Worm (Caenorhabditis elegans) whole organism, L1 larva: ENCODE measurements around the gene C53A3.4.

Source experiments
- C04F5.9 ChIP-seq: sonication (generic microtip); optimal IDR thresholded peaks from 2 replicates; lab custom pipeline; 2016; ENCODE audit warnings: missing genetic modification characterization, missing compliant biosample characterization
- C16A3.4 ChIP-seq: fragments of 150-350 bp; optimal IDR thresholded peaks from 2 replicates; lab custom pipeline; 2014; ENCODE audit warnings: missing biosample characterization, missing genetic modification characterization
- C34B4.2 ChIP-seq: sonication (generic microtip); optimal IDR thresholded peaks from 2 replicates; lab custom pipeline; 2017; ENCODE audit warnings: mild to moderate bottlenecking, missing genetic modification characterization, missing compliant biosample characterization
- F16B12.6 ChIP-seq: fragments of 150-350 bp; optimal IDR thresholded peaks from 2 replicates; lab custom pipeline; 2014; ENCODE audit warnings: missing biosample characterization, missing genetic modification characterization
- Y116A8C.19 ChIP-seq: sonication (generic microtip); optimal IDR thresholded peaks from 2 replicates; lab custom pipeline; 2016; ENCODE audit warnings: missing compliant biosample characterization, missing genetic modification characterization, borderline replicate concordance
- alr-1 ChIP-seq: fragments of 200-800 bp; sonication (Bioruptor generic); optimal IDR thresholded peaks from 2 replicates; lab custom pipeline; 2018; ENCODE audit warnings: borderline replicate concordance, mild to moderate bottlenecking, missing genetic modification characterization, missing compliant biosample characterization
- blmp-1 ChIP-seq: fragments of 150-350 bp; optimal IDR thresholded peaks from 2 replicates; lab custom pipeline; 2014; ENCODE audit warnings: missing biosample characterization, missing genetic modification characterization
- ceh-63 ChIP-seq: fragments of 200-800 bp; sonication (Bioruptor generic); optimal IDR thresholded peaks from 2 replicates; lab custom pipeline; 2018; ENCODE audit warnings: mild to moderate bottlenecking, missing genetic modification characterization, missing compliant biosample characterization
- ceh-8 ChIP-seq: fragments of 200-800 bp; sonication (Bioruptor generic); optimal IDR thresholded peaks from 2 replicates; lab custom pipeline; 2018; ENCODE audit warnings: mild to moderate bottlenecking, missing genetic modification characterization, moderate library complexity, missing compliant biosample characterization
- ceh-82 ChIP-seq, 3 experiments: fragments of 150-350 bp in 1 of 3; sonication (generic microtip) in 2 of 3; optimal IDR thresholded peaks; 2 replicates each; lab custom pipeline; 2014 to 2017; ENCODE audit warnings: missing biosample characterization in 3 of 3, missing genetic modification characterization in 3 of 3
- ces-1 ChIP-seq: fragments of 150-350 bp; optimal IDR thresholded peaks from 2 replicates; lab custom pipeline; 2014; ENCODE audit warnings: missing biosample characterization, missing genetic modification reagents, missing genetic modification characterization
- egl-13 ChIP-seq: sonication (generic microtip); optimal IDR thresholded peaks from 2 replicates; lab custom pipeline; 2016; ENCODE audit warnings: missing genotype, missing genetic modification reagents, missing genetic modification characterization, missing compliant biosample characterization
- egl-27 ChIP-seq, 2 experiments: fragments of 150-350 bp in 1 of 2; sonication (generic microtip); optimal IDR thresholded peaks; 3 replicates each; lab custom pipeline; 2017 to 2018; ENCODE audit warnings: missing biosample characterization in 2 of 2, missing genetic modification characterization in 2 of 2, missing genetic modification reagents in 2 of 2
- elt-2 ChIP-seq: sonication (generic microtip); optimal IDR thresholded peaks from 2 replicates; lab custom pipeline; 2016; ENCODE audit warnings: missing genetic modification characterization, mild to moderate bottlenecking, inconsistent platforms, missing compliant biosample characterization, missing genetic modification reagents
- fkh-4 ChIP-seq: sonication (generic microtip); optimal IDR thresholded peaks from 2 replicates; lab custom pipeline; 2016; ENCODE audit warnings: missing compliant biosample characterization, missing genetic modification characterization, borderline replicate concordance
- fkh-8 ChIP-seq: sonication (generic microtip); optimal IDR thresholded peaks from 2 replicates; lab custom pipeline; 2016; ENCODE audit warnings: mild to moderate bottlenecking, missing genetic modification characterization, missing compliant biosample characterization
- hpl-2 ChIP-seq: fragments of 150-350 bp; optimal IDR thresholded peaks from 2 replicates; lab custom pipeline; 2014; ENCODE audit warnings: missing biosample characterization, missing genetic modification reagents, missing genetic modification characterization
- lin-13 ChIP-seq: fragments of 150-350 bp; optimal IDR thresholded peaks from 2 replicates; lab custom pipeline; 2014; ENCODE audit warnings: missing biosample characterization, missing genetic modification reagents, missing genetic modification characterization
- lin-14 ChIP-seq: fragments of 200-800 bp; sonication (Bioruptor generic); optimal IDR thresholded peaks from 2 replicates; lab custom pipeline; 2018; ENCODE audit warnings: mild to moderate bottlenecking, missing genetic modification characterization, moderate library complexity, missing compliant biosample characterization
- lin-15B ChIP-seq: fragments of 150-350 bp; sonication (generic microtip); optimal IDR thresholded peaks from 3 replicates; lab custom pipeline; 2014; ENCODE audit warnings: missing biosample characterization, missing genetic modification characterization
- lin-39 ChIP-seq: fragments of 150-350 bp; optimal IDR thresholded peaks from 2 replicates; lab custom pipeline; 2014; ENCODE audit warnings: missing biosample characterization, missing genetic modification reagents, missing genetic modification characterization
- mdl-1 ChIP-seq, 2 experiments: fragments of 150-350 bp; optimal IDR thresholded peaks; 2 replicates each; lab custom pipeline; 2014 to 2017; ENCODE audit warnings: missing biosample characterization in 2 of 2, missing genetic modification characterization in 2 of 2, inconsistent platforms in 1 of 2
- mef-2 ChIP-seq: fragments of 150-350 bp; optimal IDR thresholded peaks from 2 replicates; lab custom pipeline; 2014; ENCODE audit warnings: missing biosample characterization, missing genetic modification characterization
- mep-1 ChIP-seq: fragments of 150-350 bp; optimal IDR thresholded peaks from 2 replicates; lab custom pipeline; 2014; ENCODE audit warnings: missing biosample characterization, missing genetic modification characterization
- nhr-11 ChIP-seq: fragments of 150-350 bp; optimal IDR thresholded peaks from 2 replicates; lab custom pipeline; 2014; ENCODE audit warnings: missing biosample characterization, missing genetic modification characterization
- nhr-12 ChIP-seq: sonication (generic microtip); optimal IDR thresholded peaks from 2 replicates; lab custom pipeline; 2017; ENCODE audit warnings: missing biosample characterization, missing genetic modification characterization
- nhr-19 ChIP-seq: fragments of 200-800 bp; sonication (Bioruptor generic); conservative IDR thresholded peaks from 2 replicates; pipeline ENCODE4 v1.3.6; 2022; ENCODE audit warnings: missing genetic modification characterization, missing compliant biosample characterization
- nhr-237 ChIP-seq: fragments of 150-350 bp; optimal IDR thresholded peaks from 2 replicates; lab custom pipeline; 2014; ENCODE audit warnings: missing biosample characterization, missing genetic modification characterization
- nhr-28 ChIP-seq: fragments of 150-350 bp; optimal IDR thresholded peaks from 2 replicates; lab custom pipeline; 2014; ENCODE audit warnings: missing biosample characterization, missing genetic modification characterization
- nhr-71 ChIP-seq: sonication (generic microtip); optimal IDR thresholded peaks from 2 replicates; lab custom pipeline; 2016; ENCODE audit warnings: mild to moderate bottlenecking, missing genetic modification characterization, moderate library complexity, missing compliant biosample characterization
- nhr-76 ChIP-seq: sonication (generic microtip); optimal IDR thresholded peaks from 2 replicates; lab custom pipeline; 2017; ENCODE audit warnings: missing biosample characterization, missing genetic modification characterization
- nhr-77 ChIP-seq: fragments of 150-350 bp; optimal IDR thresholded peaks from 2 replicates; lab custom pipeline; 2014; ENCODE audit warnings: missing biosample characterization, missing genetic modification characterization
- nhr-85 ChIP-seq: sonication (generic microtip); peaks from one replicate; lab custom pipeline; 2016; ENCODE audit warnings: missing genetic modification characterization, inconsistent platforms, missing compliant biosample characterization
- nhr-90 ChIP-seq: sonication (generic microtip); optimal IDR thresholded peaks from 2 replicates; lab custom pipeline; 2016; ENCODE audit warnings: mild to moderate bottlenecking, missing genetic modification characterization, missing compliant biosample characterization; ENCODE audit not compliant: poor library complexity
- pag-3 ChIP-seq: sonication (generic microtip); optimal IDR thresholded peaks from 2 replicates; lab custom pipeline; 2017; ENCODE audit warnings: missing genetic modification characterization, mild to moderate bottlenecking, missing compliant biosample characterization, antibody characterized with exemption, borderline replicate concordance; ENCODE audit not compliant: insufficient read depth
- pax-3 ChIP-seq: fragments of 200-800 bp; sonication (Bioruptor generic); optimal IDR thresholded peaks from 2 replicates; lab custom pipeline; 2018; ENCODE audit warnings: mild to moderate bottlenecking, missing genetic modification characterization, moderate library complexity, missing compliant biosample characterization
- rnt-1 ChIP-seq: sonication (generic microtip); optimal IDR thresholded peaks from 2 replicates; lab custom pipeline; 2016; ENCODE audit warnings: mild to moderate bottlenecking, missing genetic modification characterization, moderate library complexity, missing compliant biosample characterization
- snpc-4 ChIP-seq: fragments of 150-350 bp; optimal IDR thresholded peaks from 2 replicates; lab custom pipeline; 2014; ENCODE audit warnings: missing biosample characterization, missing genetic modification characterization
- sox-4 ChIP-seq: sonication (generic microtip); optimal IDR thresholded peaks from 2 replicates; lab custom pipeline; 2016; ENCODE audit warnings: missing genetic modification characterization, missing compliant biosample characterization
- swsn-7 ChIP-seq: sonication (generic microtip); optimal IDR thresholded peaks from 2 replicates; lab custom pipeline; 2016; ENCODE audit warnings: missing genetic modification characterization, missing compliant biosample characterization
- tbx-2 ChIP-seq: sonication (generic microtip); optimal IDR thresholded peaks from 2 replicates; lab custom pipeline; 2016; ENCODE audit warnings: missing genetic modification characterization, missing compliant biosample characterization
- tlp-1 ChIP-seq: fragments of 150-350 bp; optimal IDR thresholded peaks from 2 replicates; lab custom pipeline; 2014; ENCODE audit warnings: missing biosample characterization, missing genetic modification characterization
- unc-130 ChIP-seq: fragments of 150-350 bp; optimal IDR thresholded peaks from 2 replicates; lab custom pipeline; 2017; ENCODE audit warnings: missing biosample characterization, missing genetic modification characterization, inconsistent platforms
- unc-86 ChIP-seq: sonication (generic microtip); optimal IDR thresholded peaks from 2 replicates; lab custom pipeline; 2016; ENCODE audit warnings: missing genetic modification characterization, missing compliant biosample characterization
- vab-15 ChIP-seq: sonication (generic microtip); optimal IDR thresholded peaks from 2 replicates; lab custom pipeline; 2017; ENCODE audit warnings: missing genotype, mild to moderate bottlenecking, missing genetic modification characterization, missing compliant biosample characterization
- zip-4 ChIP-seq: fragments of 200-800 bp; sonication (Bioruptor generic); optimal IDR thresholded peaks from 2 replicates; lab custom pipeline; 2018; ENCODE audit warnings: mild to moderate bottlenecking, missing genetic modification characterization, moderate library complexity, missing compliant biosample characterization
- ztf-11 ChIP-seq, 2 experiments: sonication (generic microtip); optimal IDR thresholded peaks; 2 replicates each; lab custom pipeline; 2016 to 2017; ENCODE audit warnings: missing genetic modification characterization in 2 of 2, missing biosample characterization in 1 of 2, missing compliant biosample characterization in 1 of 2
- ztf-4 ChIP-seq: fragments of 150-350 bp; optimal IDR thresholded peaks from 2 replicates; lab custom pipeline; 2014; ENCODE audit warnings: missing biosample characterization, missing genetic modification characterization

Gene C53A3.4

ce11 chrV:5792031-5792430 is 33.4 kb upstream of the C53A3.4 start, which contains the start of gene ZC250.2:
Gene ZC250.2, plus strand, starts transcription at chrV:5792331.
- peak; percentile 48 for TF ChIP-seq nhr-85 (tag; lab: Kevin White, UChicago)
- no peak for TF ChIP-seq tbx-2 (tag; lab: Kevin White, UChicago)

- TF ChIP-seq rnt-1 (tag; lab: Kevin White, UChicago): peak; percentile 96
- TF ChIP-seq lin-39 (tag; lab: Kevin White, UChicago): peak; percentile 60
- no peak for TF ChIP-seq C34B4.2 (tag; lab: Kevin White, UChicago)
- no peak for TF ChIP-seq alr-1 (tag; lab: Kevin White, UChicago)
- TF ChIP-seq ztf-11 (tag; optimal IDR thresholded peaks at IDR 0.05; lab: Kevin White, UChicago): peak in 1 of 2 experiments; percentile 75
- no peak for TF ChIP-seq ces-1 (GFP tag; lab: Kevin White, UChicago)
- peak; percentile 52 for TF ChIP-seq sox-4 (tag; lab: Kevin White, UChicago)
- no peak for TF ChIP-seq hpl-2 (GFP tag; lab: Kevin White, UChicago)
- TF ChIP-seq Y116A8C.19 (tag; lab: Kevin White, UChicago): no peak
- TF ChIP-seq blmp-1: peak; percentile 52
- TF ChIP-seq vab-15: peak; percentile 24
- peak; percentile 74 for TF ChIP-seq pax-3
- TF ChIP-seq mef-2: peak; percentile 51
- TF ChIP-seq swsn-7 (tag; lab: Kevin White, UChicago): peak; percentile 84
- no peak for TF ChIP-seq nhr-12
- TF ChIP-seq fkh-4 (tag; lab: Kevin White, UChicago): peak; percentile 32
- TF ChIP-seq nhr-76: no peak
- TF ChIP-seq snpc-4 (tag; lab: Kevin White, UChicago): peak; percentile 63
- peak; percentile 38 for TF ChIP-seq zip-4 (GFP tag; lab: Kevin White, UChicago)
- peak; percentile 87 for TF ChIP-seq nhr-19 (GFP tag; lab: Robert Waterston, UW)
- TF ChIP-seq egl-13 (tag; lab: Kevin White, UChicago): peak; percentile 80
- TF ChIP-seq unc-86: peak; percentile 84
- TF ChIP-seq mep-1 (tag; lab: Kevin White, UChicago): peak; percentile 91
- peak; percentile 42 for TF ChIP-seq elt-2 (tag; lab: Kevin White, UChicago)
- peak; percentile 38 for TF ChIP-seq pag-3 (tag; lab: Kevin White, UChicago)
- no peak for TF ChIP-seq tlp-1 (tag; lab: Kevin White, UChicago)
- peak; percentile 90 for TF ChIP-seq nhr-90 (tag; lab: Kevin White, UChicago)
- peak; percentile 50 for TF ChIP-seq unc-130 (tag; lab: Kevin White, UChicago)
- TF ChIP-seq nhr-28 (tag; lab: Kevin White, UChicago): no peak
- peak; percentile 76 for TF ChIP-seq lin-15B (tag; lab: Kevin White, UChicago)
- no peak for TF ChIP-seq ceh-63 (GFP tag; lab: Kevin White, UChicago)
- peak; percentile 91 for TF ChIP-seq lin-14 (GFP tag; lab: Kevin White, UChicago)
- peak; percentile 89 for TF ChIP-seq lin-13
- TF ChIP-seq C16A3.4 (tag; lab: Kevin White, UChicago): peak; percentile 93
- peak; percentile 92 for TF ChIP-seq nhr-71
- TF ChIP-seq F16B12.6 (tag; lab: Kevin White, UChicago): peak; percentile 60
- peak; percentile 66 for TF ChIP-seq ceh-8 (GFP tag; lab: Kevin White, UChicago)
- TF ChIP-seq fkh-8 (tag; lab: Kevin White, UChicago): peak; percentile 87
- TF ChIP-seq egl-27 (tag; optimal IDR thresholded peaks at IDR 0.05; lab: Kevin White, UChicago): no peak
- peak; percentile 57 for TF ChIP-seq C04F5.9 (tag; lab: Kevin White, UChicago)
- peak; percentile 71 for TF ChIP-seq nhr-77
- peak; percentile 42 for TF ChIP-seq nhr-11 (tag; lab: Kevin White, UChicago)
- peak; percentile 49 for TF ChIP-seq ztf-4
- TF ChIP-seq nhr-237: peak; percentile 64
- TF ChIP-seq tbx-2 (tag; lab: Kevin White, UChicago): peak; percentile 85
- peak; percentile 89 to 90 (median 90) for TF ChIP-seq ceh-82 (tag; optimal IDR thresholded peaks at IDR 0.05; lab: Kevin White, UChicago)
- TF ChIP-seq mdl-1 (tag; optimal IDR thresholded peaks at IDR 0.05; lab: Kevin White, UChicago): peak in 1 of 2 experiments; percentile 55
Observed at ce11 chrV:5790497-5791280, 32.0 kb upstream of the C53A3.4 start, which contains the start of the genes nhr-142 and F44E7.9. Gene nhr-142, minus strand, starts transcription at chrV:5790553. Gene F44E7.9, plus strand, starts transcription at chrV:5791230.
